Worm (Caenorhabditis elegans) whole organism, early embryonic: ENCODE measurements around the gene C14C6.2.

ENCODE experiments used
- B0310.2 ChIP-seq: sonication (generic microtip); optimal IDR thresholded peaks from 2 replicates; lab custom pipeline; 2016; ENCODE audit warnings: mild to moderate bottlenecking, missing genetic modification characterization, missing compliant biosample characterization
- F13C5.2 ChIP-seq: sonication (generic microtip); optimal IDR thresholded peaks from 2 replicates; lab custom pipeline; 2017; ENCODE audit warnings: mild to moderate bottlenecking, missing genetic modification characterization, inconsistent platforms, missing compliant biosample characterization
- ama-1 ChIP-seq: fragments of 150-350 bp; optimal IDR thresholded peaks from 2 replicates; lab custom pipeline; 2014
- ceh-13 ChIP-seq: fragments of 200-800 bp; sonication (Bioruptor generic); optimal IDR thresholded peaks from 2 replicates; lab custom pipeline; 2018; ENCODE audit warnings: mild to moderate bottlenecking, missing genetic modification characterization, missing compliant biosample characterization
- flt-1 ChIP-seq: fragments of 200-800 bp; sonication (Bioruptor generic); IDR thresholded peaks from 2 replicates; pipeline ENCODE4 v1.3.6; 2022; ENCODE audit warnings: missing genetic modification characterization, missing compliant biosample characterization
- hmbx-1 ChIP-seq: sonication (generic microtip); optimal IDR thresholded peaks from 2 replicates; lab custom pipeline; 2016; ENCODE audit warnings: mild to moderate bottlenecking, missing genetic modification characterization, missing compliant biosample characterization
- hnd-1 ChIP-seq: sonication (generic microtip); optimal IDR thresholded peaks from 2 replicates; lab custom pipeline; 2016; ENCODE audit warnings: missing genetic modification characterization, missing compliant biosample characterization
- pes-1 ChIP-seq: fragments of 200-800 bp; sonication (Bioruptor generic); IDR thresholded peaks from 2 replicates; pipeline ENCODE4 v1.3.6; 2022; ENCODE audit warnings: missing genetic modification reagents, missing genetic modification characterization, missing compliant biosample characterization
- tra-4 ChIP-seq: sonication (generic microtip); optimal IDR thresholded peaks from 2 replicates; lab custom pipeline; 2017; ENCODE audit warnings: missing genetic modification characterization, missing compliant biosample characterization

ce11 chrV:599783-600182 lies 36.8 kb downstream of the C14C6.2 start:
- TF ChIP-seq tra-4 (tag; lab: Kevin White, UChicago) (no peak), ama-1 (lab: Kevin White, UChicago) (no peak), B0310.2 (tag; lab: Kevin White, UChicago) (no peak), F13C5.2 (tag; lab: Kevin White, UChicago) (no peak), ceh-13 (no peak), flt-1 (GFP tag; lab: Robert Waterston, UW) (no peak), hmbx-1 (tag; lab: Kevin White, UChicago) (no peak), hnd-1 (tag; lab: Kevin White, UChicago) (no peak), pes-1 (GFP tag; lab: Robert Waterston, UW) (no peak)
